Worm (Caenorhabditis elegans) whole organism, late embryonic: Measurements from ENCODE around the gene srz-13.

ENCODE experiments used
- K02D7.2 ChIP-seq: sonication (generic microtip); optimal IDR thresholded peaks from 2 replicates; lab custom pipeline; 2017; ENCODE audit warnings: mild to moderate bottlenecking, missing genetic modification characterization, missing compliant biosample characterization
- K09A11.1 ChIP-seq: sonication (generic microtip); optimal IDR thresholded peaks from 2 replicates; lab custom pipeline; 2017; ENCODE audit warnings: antibody characterized with exemption, mild to moderate bottlenecking, missing genetic modification characterization, missing compliant biosample characterization; ENCODE audit not compliant: insufficient read depth
- ceh-14 ChIP-seq: sonication (generic microtip); optimal IDR thresholded peaks from 2 replicates; lab custom pipeline; 2016; ENCODE audit warnings: missing genotype, missing genetic modification characterization, missing compliant biosample characterization
- ceh-19 ChIP-seq: fragments of 200-800 bp; sonication (Bioruptor generic); optimal IDR thresholded peaks from 2 replicates; lab custom pipeline; 2018; ENCODE audit warnings: mild to moderate bottlenecking, missing genetic modification characterization, missing compliant biosample characterization
- ceh-2 ChIP-seq: sonication (generic microtip); optimal IDR thresholded peaks from 2 replicates; lab custom pipeline; 2016; ENCODE audit warnings: missing genotype, missing genetic modification characterization, missing compliant biosample characterization
- ceh-22 ChIP-seq: sonication (generic microtip); optimal IDR thresholded peaks from 2 replicates; lab custom pipeline; 2017; ENCODE audit warnings: missing biosample characterization, missing genetic modification characterization
- ceh-31 ChIP-seq: sonication (generic microtip); optimal IDR thresholded peaks from 2 replicates; lab custom pipeline; 2016; ENCODE audit warnings: missing genetic modification characterization, missing compliant biosample characterization
- ceh-6 ChIP-seq: fragments of 200-800 bp; sonication (Bioruptor generic); optimal IDR thresholded peaks from 2 replicates; lab custom pipeline; 2018; ENCODE audit warnings: mild to moderate bottlenecking, missing genetic modification characterization, missing compliant biosample characterization
- dmd-4 ChIP-seq: sonication (generic microtip); optimal IDR thresholded peaks from 2 replicates; lab custom pipeline; 2016; ENCODE audit warnings: borderline replicate concordance, missing genetic modification characterization, missing compliant biosample characterization
- dve-1 ChIP-seq: sonication (generic microtip); optimal IDR thresholded peaks from 2 replicates; lab custom pipeline; 2017; ENCODE audit warnings: antibody characterized with exemption, mild to moderate bottlenecking, missing genetic modification characterization, missing compliant biosample characterization
- elt-4 ChIP-seq: sonication (generic microtip); optimal IDR thresholded peaks from 2 replicates; lab custom pipeline; 2016; ENCODE audit warnings: missing genetic modification characterization, missing compliant biosample characterization
- ets-4 ChIP-seq: sonication (generic microtip); optimal IDR thresholded peaks from 2 replicates; lab custom pipeline; 2016; ENCODE audit warnings: missing genetic modification characterization, missing compliant biosample characterization
- eyg-1 ChIP-seq: sonication (generic microtip); optimal IDR thresholded peaks from 2 replicates; lab custom pipeline; 2016; ENCODE audit warnings: missing genotype, missing genetic modification characterization, missing compliant biosample characterization
- fax-1 ChIP-seq: sonication (generic microtip); optimal IDR thresholded peaks from 2 replicates; lab custom pipeline; 2016; ENCODE audit warnings: missing genotype, missing genetic modification characterization, missing compliant biosample characterization
- gmeb-2 ChIP-seq: sonication (generic microtip); optimal IDR thresholded peaks from 2 replicates; lab custom pipeline; 2016; ENCODE audit warnings: missing genetic modification characterization, inconsistent platforms, missing compliant biosample characterization
- hlh-15 ChIP-seq: sonication (generic microtip); optimal IDR thresholded peaks from 2 replicates; lab custom pipeline; 2016; ENCODE audit warnings: missing genetic modification characterization, missing compliant biosample characterization
- hlh-30 ChIP-seq: sonication (generic microtip); optimal IDR thresholded peaks from 2 replicates; lab custom pipeline; 2017; ENCODE audit warnings: antibody characterized with exemption, missing genetic modification characterization, missing compliant biosample characterization; ENCODE audit not compliant: insufficient read depth
- lim-6 ChIP-seq: sonication (generic microtip); optimal IDR thresholded peaks from 2 replicates; lab custom pipeline; 2016; ENCODE audit warnings: missing genetic modification characterization, missing compliant biosample characterization
- madf-2 ChIP-seq: sonication (generic microtip); optimal IDR thresholded peaks from 2 replicates; lab custom pipeline; 2017; ENCODE audit warnings: missing genetic modification characterization, missing compliant biosample characterization
- mec-3 ChIP-seq: sonication (generic microtip); optimal IDR thresholded peaks from 2 replicates; lab custom pipeline; 2016; ENCODE audit warnings: borderline replicate concordance, missing genetic modification characterization, missing compliant biosample characterization
- nfya-1 ChIP-seq: sonication (generic microtip); optimal IDR thresholded peaks from 2 replicates; lab custom pipeline; 2017; ENCODE audit warnings: missing genetic modification characterization, mild to moderate bottlenecking, missing compliant biosample characterization, antibody characterized with exemption, moderate library complexity
- nhr-232 ChIP-seq: sonication (generic microtip); optimal IDR thresholded peaks from 2 replicates; lab custom pipeline; 2016; ENCODE audit warnings: missing genetic modification characterization, missing compliant biosample characterization
- npax-4 ChIP-seq: sonication (generic microtip); optimal IDR thresholded peaks from 2 replicates; lab custom pipeline; 2016; ENCODE audit warnings: missing genetic modification characterization, missing compliant biosample characterization
- odd-2 ChIP-seq: sonication (generic microtip); optimal IDR thresholded peaks from 2 replicates; lab custom pipeline; 2017; ENCODE audit warnings: antibody characterized with exemption, mild to moderate bottlenecking, missing genetic modification characterization, missing compliant biosample characterization
- pag-3 ChIP-seq: sonication (generic microtip); optimal IDR thresholded peaks from 2 replicates; lab custom pipeline; 2016; ENCODE audit warnings: missing compliant biosample characterization, missing genetic modification characterization, borderline replicate concordance
- sox-2 ChIP-seq: fragments of 200-800 bp; sonication (Bioruptor generic); IDR thresholded peaks from 2 replicates; pipeline ENCODE4 v1.3.6; 2022; ENCODE audit warnings: missing genetic modification reagents, missing genetic modification characterization, missing compliant biosample characterization
- sox-4 ChIP-seq: sonication (generic microtip); optimal IDR thresholded peaks from 2 replicates; lab custom pipeline; 2017; ENCODE audit warnings: mild to moderate bottlenecking, missing genetic modification characterization, inconsistent platforms, missing compliant biosample characterization
- tbx-2 ChIP-seq: sonication (generic microtip); optimal IDR thresholded peaks from 2 replicates; lab custom pipeline; 2016; ENCODE audit warnings: missing genetic modification characterization, missing compliant biosample characterization
- unc-3 ChIP-seq, 2 experiments: fragments of 200-800 bp in 1 of 2; sonication (Bioruptor generic) in 1 of 2; sonication (generic microtip) in 1 of 2; conservative IDR thresholded peaks in 1 of 2; optimal IDR thresholded peaks in 1 of 2; 2 replicates each; pipeline versions ENCODE4 v1.3.6 to Lab custom; 2016 to 2022; ENCODE audit warnings: missing compliant biosample characterization in 2 of 2, missing genetic modification characterization in 2 of 2, missing genetic modification reagents in 1 of 2
- zip-5 ChIP-seq: sonication (generic microtip); optimal IDR thresholded peaks from 2 replicates; lab custom pipeline; 2016; ENCODE audit warnings: missing genetic modification characterization, missing compliant biosample characterization
- ztf-16 ChIP-seq: sonication (generic microtip); optimal IDR thresholded peaks from 2 replicates; lab custom pipeline; 2017; ENCODE audit warnings: missing genetic modification characterization, missing compliant biosample characterization

The srz-13 gene

DNA sequence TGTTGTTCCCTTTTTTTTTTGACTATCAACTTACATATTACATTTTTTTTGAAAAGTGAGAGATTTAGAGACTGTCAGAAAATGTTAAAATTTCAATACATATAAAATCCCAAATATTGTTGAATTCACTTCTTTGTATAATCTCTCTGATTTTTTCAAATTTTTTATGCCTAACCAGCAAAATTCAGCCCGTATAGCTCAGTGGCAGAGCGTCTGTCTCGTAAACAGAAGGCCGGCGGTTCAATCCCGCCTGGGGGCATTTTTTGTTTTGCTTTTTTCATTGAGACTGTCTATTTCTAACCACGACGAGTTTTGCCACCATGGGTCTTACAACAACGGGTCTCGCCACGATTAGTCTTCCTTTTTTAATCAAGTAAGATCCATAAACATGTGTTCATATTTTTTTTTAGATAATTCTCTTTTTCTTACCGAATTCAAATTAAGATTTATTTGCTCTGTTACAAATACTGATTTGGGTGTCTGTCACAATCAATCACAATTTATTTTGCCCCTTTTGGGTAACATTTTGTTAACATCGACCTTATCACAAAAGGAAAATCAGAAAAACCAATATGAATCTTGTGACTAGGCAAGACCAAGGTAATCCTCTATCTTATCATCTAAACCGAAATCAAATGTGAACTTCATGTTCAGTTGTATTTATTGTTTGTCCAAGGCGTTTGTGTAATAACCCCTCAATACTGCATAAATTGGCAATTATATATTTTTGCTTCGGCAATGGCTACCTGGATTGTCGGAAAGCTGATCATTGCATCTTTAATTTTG lies 37.0 kb downstream of the srz-13 start, which contains the start of gene glc-1:
Gene glc-1, plus strand, starts transcription at position 663 of the 786 bp plus-strand sequence.
- TF ChIP-seq sox-2 (GFP tag; lab: Robert Waterston, UW) = no peak
- TF ChIP-seq, all 69 proteins: peak for 0

DNA sequence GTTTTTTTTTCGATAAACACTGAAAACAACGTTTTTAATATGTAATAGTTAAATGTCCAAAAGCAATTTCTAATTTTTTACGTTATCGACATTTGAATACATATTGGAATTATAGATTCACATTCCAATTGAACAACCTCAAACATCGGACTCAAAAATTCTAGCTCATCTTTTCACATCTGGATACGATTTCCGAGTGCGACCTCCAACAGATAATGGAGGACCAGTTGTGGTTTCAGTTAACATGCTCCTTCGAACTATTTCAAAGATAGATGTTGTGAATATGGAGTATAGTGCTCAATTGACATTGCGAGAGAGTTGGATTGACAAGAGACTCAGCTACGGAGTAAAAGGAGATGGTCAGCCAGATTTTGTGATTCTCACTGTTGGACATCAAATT lies 37.8 kb downstream of the srz-13 start:
- TF ChIP-seq ceh-14 = no peak
- no peak for TF ChIP-seq npax-4 (tag; lab: Kevin White, UChicago)
- no peak for TF ChIP-seq ceh-2 (tag; lab: Kevin White, UChicago)
- TF ChIP-seq dmd-4 (tag; lab: Kevin White, UChicago) = no peak
- TF ChIP-seq ets-4 (tag; lab: Kevin White, UChicago) = no peak
- TF ChIP-seq zip-5 (tag; lab: Kevin White, UChicago) = no peak
- no peak for TF ChIP-seq tbx-2
- no peak for TF ChIP-seq pag-3 (tag; lab: Kevin White, UChicago)
- TF ChIP-seq ceh-19 = no peak
- no peak for TF ChIP-seq K09A11.1 (tag; lab: Kevin White, UChicago)
- TF ChIP-seq mec-3 (tag; lab: Kevin White, UChicago) = no peak
- no peak for TF ChIP-seq eyg-1 (tag; lab: Kevin White, UChicago)
- no peak for TF ChIP-seq lim-6 (tag; lab: Kevin White, UChicago)
- no peak for TF ChIP-seq odd-2 (tag; lab: Kevin White, UChicago)
- no peak for TF ChIP-seq dve-1
- TF ChIP-seq fax-1 (tag; lab: Kevin White, UChicago) = no peak
- no peak for TF ChIP-seq ceh-6 (GFP tag; lab: Kevin White, UChicago)
- TF ChIP-seq sox-4 = no peak

DNA sequence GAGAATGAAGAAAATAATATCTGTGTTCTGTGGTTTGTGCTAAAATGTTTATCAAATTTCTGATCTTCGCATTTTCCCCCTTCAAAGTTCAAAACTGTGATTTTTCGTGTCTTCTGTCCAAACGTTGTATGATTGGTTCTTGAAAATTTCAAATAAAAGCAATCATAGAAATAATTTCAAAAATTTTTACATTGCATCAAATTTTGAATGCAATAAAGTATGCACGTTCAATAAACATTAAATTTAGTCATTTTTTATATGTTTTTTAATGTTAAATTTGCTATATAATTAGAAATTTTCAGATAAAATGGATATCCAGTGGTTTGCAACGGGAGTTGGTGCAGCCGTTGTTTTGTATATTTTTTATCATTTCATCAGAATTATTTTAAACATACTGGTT lies 41.8 kb downstream of the srz-13 start, which contains the start of gene stdh-2:
Gene stdh-2, plus strand, starts transcription at position 301 of the 400 bp plus-strand sequence.
- TF ChIP-seq nfya-1 (tag; lab: Kevin White, UChicago) (no peak), elt-4 (tag; lab: Kevin White, UChicago) (no peak), gmeb-2 (no peak), hlh-30 (tag; lab: Kevin White, UChicago) (no peak)

DNA sequence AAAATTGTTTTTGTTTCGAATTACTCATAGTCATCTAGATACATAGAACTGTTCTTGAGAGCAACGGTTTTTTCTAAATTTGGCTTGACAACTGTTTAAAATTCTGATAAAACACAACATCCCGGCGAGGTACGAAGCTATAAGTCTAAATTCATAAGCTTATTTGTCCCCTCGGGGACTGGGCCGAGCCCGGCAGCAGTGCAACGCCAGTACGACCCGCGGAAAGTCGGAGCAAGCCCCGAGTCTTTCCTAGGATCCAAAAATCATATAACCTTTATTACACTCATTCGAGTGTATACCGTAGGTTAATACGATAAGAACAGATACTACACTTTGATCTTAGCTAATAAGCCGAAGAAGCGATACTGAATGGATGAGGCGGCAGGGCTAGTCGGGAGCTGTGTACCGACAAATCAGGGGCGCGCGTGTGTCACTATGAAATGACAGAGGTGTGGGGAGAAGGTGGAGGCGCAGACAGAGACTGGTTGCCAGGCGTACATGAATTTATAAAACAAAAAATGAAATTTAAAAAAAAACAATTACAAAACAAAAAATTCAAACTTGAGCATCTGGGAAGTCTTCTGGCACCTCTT lies 43.4 kb downstream of the srz-13 start:
- TF ChIP-seq K02D7.2 (tag; lab: Kevin White, UChicago) = no peak
- no peak for TF ChIP-seq gmeb-2

DNA sequence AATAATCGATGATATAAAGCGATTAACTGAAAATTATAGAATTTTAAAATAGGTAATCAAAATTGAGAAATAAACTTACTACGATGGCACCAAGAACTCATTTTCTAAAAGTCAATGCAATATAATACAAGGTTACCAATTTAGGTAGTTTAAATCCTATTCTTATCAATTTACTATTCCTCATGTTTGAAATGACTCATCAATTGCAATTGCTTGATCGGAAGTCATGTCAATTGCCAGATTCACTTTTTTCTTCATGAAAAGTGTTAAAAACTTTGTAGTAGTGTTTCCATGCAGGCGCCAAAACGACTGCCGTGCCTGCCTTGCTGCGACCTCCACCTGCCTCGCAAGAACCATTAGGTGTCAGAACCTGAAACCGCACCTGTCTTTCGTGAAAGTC lies 44.4 kb downstream of the srz-13 start, which contains the start of gene F11A5.13:
Gene F11A5.13, minus strand, starts transcription at position 101 of the 400 bp plus-strand sequence.
- TF ChIP-seq nhr-232 (tag; lab: Kevin White, UChicago) (no peak), hlh-15 (tag; lab: Kevin White, UChicago) (no peak), unc-3 (GFP tag; conservative IDR thresholded peaks at IDR 0.05; lab: Robert Waterston, UW) (no peak), unc-3 (tag; optimal IDR thresholded peaks at IDR 0.05; lab: Kevin White, UChicago) (no peak), ceh-31 (tag; lab: Kevin White, UChicago) (no peak)

DNA sequence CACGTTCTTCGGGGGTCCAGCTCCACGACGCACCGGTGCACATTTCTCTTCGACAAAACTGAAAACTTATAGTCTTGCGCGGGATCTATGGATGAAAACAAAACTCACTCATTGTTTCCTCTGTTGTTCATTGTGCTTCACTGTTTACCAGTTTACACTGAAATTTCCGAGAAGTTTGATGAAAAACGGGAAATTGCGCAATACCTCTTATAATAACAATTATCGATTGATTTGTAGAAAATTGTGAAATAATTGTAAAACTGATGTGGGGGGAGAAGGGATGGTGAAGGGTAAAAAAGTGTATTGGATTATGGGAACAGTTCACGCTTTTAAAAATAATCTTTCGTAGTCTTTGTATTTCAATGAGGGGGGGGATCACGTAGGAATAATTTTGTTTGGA lies 47.2 kb downstream of the srz-13 start:
- no peak for TF ChIP-seq K02D7.2 (tag; lab: Kevin White, UChicago)
- TF ChIP-seq ceh-22 (tag; lab: Kevin White, UChicago) = no peak
- TF ChIP-seq ztf-16 (tag; lab: Kevin White, UChicago) = no peak
- TF ChIP-seq madf-2 (tag; lab: Kevin White, UChicago) = no peak
